Fruit fly (Drosophila melanogaster) whole organism, embryonic: ENCODE results near the gene CG2120.
A peak's percentile ranks its signal among the peaks of the same experiment; 100 is the strongest.

Experiments
- ATbp ChIP-seq: fragments of 200-800 bp; sonication (Bioruptor generic); optimal IDR thresholded peaks from 2 replicates; lab custom pipeline; 2017; ENCODE audit warnings: missing biosample characterization, mild to moderate bottlenecking, missing genetic modification characterization, missing genetic modification reagents
- C15 ChIP-seq: fragments of 200-800 bp; sonication (Bioruptor generic); IDR thresholded peaks from 3 replicates; pipeline ENCODE4 v1.3.6; 2022; ENCODE audit warnings: missing biosample characterization, missing genetic modification characterization
- CG10959 ChIP-seq: fragments of 200-800 bp; sonication (Bioruptor generic); IDR thresholded peaks from 2 replicates; pipeline ENCODE4 v1.3.6; 2022; ENCODE audit warnings: missing biosample characterization, missing genetic modification characterization
- CG11456 ChIP-seq: fragments of 200-800 bp; sonication (Bioruptor generic); IDR thresholded peaks from 3 replicates; pipeline ENCODE4 v1.3.6; 2022; ENCODE audit warnings: missing biosample characterization, missing genetic modification characterization
- CG11696 ChIP-seq: fragments of 200-800 bp; sonication (Bioruptor generic); IDR thresholded peaks from 2 replicates; pipeline ENCODE4 v1.3.6; 2022; ENCODE audit warnings: missing biosample characterization, missing genetic modification characterization
- CG12219 ChIP-seq: fragments of 200-800 bp; sonication (Bioruptor generic); optimal IDR thresholded peaks from 3 replicates; lab custom pipeline; 2018; ENCODE audit warnings: missing biosample characterization, mild to moderate bottlenecking, missing genetic modification characterization
- CG12942 ChIP-seq: fragments of 200-800 bp; sonication (Bioruptor generic); optimal IDR thresholded peaks from 3 replicates; lab custom pipeline; 2016; ENCODE audit warnings: missing biosample characterization, missing genetic modification characterization
- CG14014 ChIP-seq: fragments of 200-800 bp; sonication (Bioruptor generic); IDR thresholded peaks from 2 replicates; pipeline ENCODE4 v1.3.6; 2022; ENCODE audit warnings: missing biosample characterization, missing genetic modification characterization
- CG15479 ChIP-seq: fragments of 200-800 bp; sonication (Bioruptor generic); optimal IDR thresholded peaks from 3 replicates; lab custom pipeline; 2019; ENCODE audit warnings: missing biosample characterization, mild to moderate bottlenecking, missing genetic modification characterization, moderate library complexity
- CG17186 ChIP-seq: fragments of 200-800 bp; sonication (Bioruptor generic); optimal IDR thresholded peaks from 3 replicates; lab custom pipeline; 2017; ENCODE audit warnings: missing biosample characterization, missing genetic modification reagents, missing genetic modification characterization
- CG18764 ChIP-seq: fragments of 200-800 bp; sonication (Bioruptor generic); optimal IDR thresholded peaks from 3 replicates; lab custom pipeline; 2016; ENCODE audit warnings: missing biosample characterization, missing genetic modification characterization
- CG2120 ChIP-seq: fragments of 200-800 bp; sonication (Bioruptor generic); optimal IDR thresholded peaks from 3 replicates; lab custom pipeline; 2016; ENCODE audit warnings: missing biosample characterization, missing genetic modification characterization
- CG30431 ChIP-seq: fragments of 200-800 bp; sonication (Bioruptor generic); optimal IDR thresholded peaks from 2 replicates; lab custom pipeline; 2017; ENCODE audit warnings: missing biosample characterization, missing genetic modification characterization
- CG33557 ChIP-seq: fragments of 200-800 bp; sonication (Bioruptor generic); optimal IDR thresholded peaks from 2 replicates; lab custom pipeline; 2019; ENCODE audit warnings: missing biosample characterization, mild to moderate bottlenecking, missing genetic modification characterization, moderate library complexity
- CG3847 ChIP-seq: fragments of 200-800 bp; sonication (Bioruptor generic); IDR thresholded peaks from 2 replicates; pipeline ENCODE4 v1.3.6; 2022; ENCODE audit warnings: missing biosample characterization, missing genetic modification characterization
- CG43689 ChIP-seq: fragments of 200-800 bp; sonication (Bioruptor generic); IDR thresholded peaks from 2 replicates; pipeline ENCODE4 v1.3.6; 2022; ENCODE audit warnings: missing biosample characterization, missing genetic modification characterization
- CG4404 ChIP-seq: fragments of 200-800 bp; sonication (Bioruptor generic); IDR thresholded peaks from 2 replicates; pipeline ENCODE4 v1.3.6; 2022; ENCODE audit warnings: missing biosample characterization, missing genetic modification characterization
- CG6175 ChIP-seq: fragments of 200-800 bp; sonication (Bioruptor generic); IDR thresholded peaks from 3 replicates; pipeline ENCODE4 v1.3.6; 2022; ENCODE audit warnings: missing biosample characterization, missing genetic modification characterization
- CG6683 ChIP-seq: fragments of 200-800 bp; sonication (Bioruptor generic); optimal IDR thresholded peaks from 2 replicates; lab custom pipeline; 2017; ENCODE audit warnings: missing biosample characterization, mild to moderate bottlenecking, missing genetic modification characterization, missing genetic modification reagents
- CG6689 ChIP-seq: fragments of 200-800 bp; sonication (Bioruptor generic); IDR thresholded peaks from 2 replicates; pipeline ENCODE4 v1.3.6; 2022; ENCODE audit warnings: missing biosample characterization, missing genetic modification characterization
- CG6791 ChIP-seq: fragments of 200-800 bp; sonication (Bioruptor generic); IDR thresholded peaks from 3 replicates; pipeline ENCODE4 v1.3.6; 2022; ENCODE audit warnings: missing biosample characterization, missing genetic modification characterization; ENCODE audit not compliant: partially characterized antibody
- CG7556 ChIP-seq: fragments of 200-800 bp; sonication (Bioruptor generic); optimal IDR thresholded peaks from 2 replicates; lab custom pipeline; 2017; ENCODE audit warnings: missing biosample characterization, mild to moderate bottlenecking, missing genetic modification characterization
- CG8281 ChIP-seq: fragments of 200-800 bp; sonication (Bioruptor generic); optimal IDR thresholded peaks from 2 replicates; lab custom pipeline; 2018; ENCODE audit warnings: missing biosample characterization, mild to moderate bottlenecking, missing genetic modification characterization, moderate library complexity
- CG8359 ChIP-seq: fragments of 200-800 bp; sonication (Bioruptor generic); optimal IDR thresholded peaks from 2 replicates; lab custom pipeline; 2017; ENCODE audit warnings: missing biosample characterization, mild to moderate bottlenecking, missing genetic modification characterization, borderline replicate concordance
- CG8924 ChIP-seq: fragments of 200-800 bp; optimal IDR thresholded peaks from 3 replicates; lab custom pipeline; 2019; ENCODE audit warnings: missing biosample characterization, mild to moderate bottlenecking, missing genetic modification characterization, moderate library complexity
- CHES-1-like ChIP-seq: fragments of 200-800 bp; sonication (Bioruptor generic); optimal IDR thresholded peaks from 2 replicates; lab custom pipeline; 2016; ENCODE audit warnings: missing biosample characterization, missing genetic modification characterization
- Camta ChIP-seq: fragments of 200-800 bp; sonication (Bioruptor generic); optimal IDR thresholded peaks from 2 replicates; lab custom pipeline; 2016; ENCODE audit warnings: missing biosample characterization, missing genetic modification characterization
- D19A ChIP-seq: fragments of 200-800 bp; optimal IDR thresholded peaks from 3 replicates; lab custom pipeline; 2019; ENCODE audit warnings: missing biosample characterization, mild to moderate bottlenecking, missing genetic modification characterization, moderate library complexity
- Dip3 ChIP-seq: fragments of 200-800 bp; sonication (Bioruptor generic); optimal IDR thresholded peaks from 3 replicates; lab custom pipeline; 2016; ENCODE audit warnings: missing biosample characterization, missing genetic modification characterization
- Dp ChIP-seq: fragments of 200-800 bp; sonication (Bioruptor generic); optimal IDR thresholded peaks from 2 replicates; lab custom pipeline; 2018; ENCODE audit warnings: missing biosample characterization, mild to moderate bottlenecking, missing genetic modification characterization, moderate library complexity
- E2f2 ChIP-seq: fragments of 200-800 bp; sonication (Bioruptor generic); IDR thresholded peaks from 2 replicates; pipeline ENCODE4 v1.3.6; 2022; ENCODE audit warnings: missing biosample characterization, missing genetic modification characterization
- Ets65A ChIP-seq: fragments of 200-800 bp; sonication (Bioruptor generic); peaks from one replicate; lab custom pipeline; 2016; ENCODE audit warnings: missing biosample characterization, missing genetic modification characterization
- Fer3 ChIP-seq: fragments of 200-800 bp; sonication (Bioruptor generic); optimal IDR thresholded peaks from 2 replicates; lab custom pipeline; 2018; ENCODE audit warnings: missing biosample characterization, mild to moderate bottlenecking, missing genetic modification characterization, moderate library complexity
- H2.0 ChIP-seq: fragments of 200-800 bp; sonication (Bioruptor generic); IDR thresholded peaks from 2 replicates; pipeline ENCODE4 v1.3.6; 2022; ENCODE audit warnings: missing biosample characterization, missing genetic modification characterization
- Nf-YB ChIP-seq: fragments of 200-800 bp; sonication (Bioruptor generic); optimal IDR thresholded peaks from 3 replicates; lab custom pipeline; 2019; ENCODE audit warnings: missing biosample characterization, mild to moderate bottlenecking, missing genetic modification characterization, moderate library complexity
- TFAM ChIP-seq: fragments of 200-800 bp; sonication (Bioruptor generic); optimal IDR thresholded peaks from 2 replicates; lab custom pipeline; 2017; ENCODE audit warnings: missing biosample characterization, missing genetic modification characterization, inconsistent platforms
- Trl ChIP-seq, 3 experiments: fragments of >200 bp in 2 of 3; fragments of 200-800 bp in 1 of 3; sonication (Bioruptor generic) in 1 of 3; optimal IDR thresholded peaks; 2 replicates in 1 of 3; 3 replicates in 2 of 3; lab custom pipeline; 2016 to 2017; ENCODE audit warnings: missing biosample characterization in 1 of 3, missing genetic modification characterization in 1 of 3
- Xrp1 ChIP-seq: fragments of 200-800 bp; sonication (Bioruptor generic); IDR thresholded peaks from 2 replicates; pipeline ENCODE4 v1.3.6; 2022; ENCODE audit warnings: missing biosample characterization, missing genetic modification characterization
- bab2 ChIP-seq: fragments of 200-800 bp; sonication (Bioruptor generic); optimal IDR thresholded peaks from 2 replicates; lab custom pipeline; 2016; ENCODE audit warnings: missing biosample characterization, missing genetic modification characterization
- bigmax ChIP-seq: fragments of 200-800 bp; sonication (Bioruptor generic); optimal IDR thresholded peaks from 2 replicates; lab custom pipeline; 2018; ENCODE audit warnings: missing biosample characterization, mild to moderate bottlenecking, missing genetic modification characterization
- ci ChIP-seq: fragments of 200-800 bp; sonication (Bioruptor generic); IDR thresholded peaks from 3 replicates; pipeline ENCODE4 v1.3.6; 2022; ENCODE audit warnings: missing biosample characterization, missing genetic modification characterization
- dimm ChIP-seq: fragments of 200-800 bp; sonication (Bioruptor generic); IDR thresholded peaks from 2 replicates; pipeline ENCODE4 v1.3.6; 2022; ENCODE audit warnings: missing biosample characterization, missing genetic modification characterization
- en ChIP-seq: fragments of 200-800 bp; sonication (Bioruptor generic); optimal IDR thresholded peaks from 2 replicates; lab custom pipeline; 2016; ENCODE audit warnings: missing biosample characterization, missing genetic modification characterization
- fd102C ChIP-seq: fragments of 200-800 bp; sonication (Bioruptor generic); optimal IDR thresholded peaks from 2 replicates; lab custom pipeline; 2018; ENCODE audit warnings: missing biosample characterization, mild to moderate bottlenecking, missing genetic modification characterization, moderate library complexity
- lilli ChIP-seq: fragments of 200-800 bp; sonication (Bioruptor generic); optimal IDR thresholded peaks from 3 replicates; lab custom pipeline; 2016; ENCODE audit warnings: missing biosample characterization, missing genetic modification characterization
- mld ChIP-seq: fragments of 200-800 bp; sonication (Bioruptor generic); IDR thresholded peaks from 3 replicates; pipeline ENCODE4 v1.3.6; 2022; ENCODE audit warnings: missing biosample characterization, missing genetic modification characterization; ENCODE audit not compliant: partially characterized antibody
- psq ChIP-seq: fragments of 200-800 bp; sonication (Bioruptor generic); optimal IDR thresholded peaks from 2 replicates; lab custom pipeline; 2017; ENCODE audit warnings: missing biosample characterization, missing genetic modification characterization
- pzg ChIP-seq: fragments of 200-800 bp; sonication (Bioruptor generic); optimal IDR thresholded peaks from 3 replicates; lab custom pipeline; 2018; ENCODE audit warnings: missing biosample characterization, mild to moderate bottlenecking, missing genetic modification characterization, moderate library complexity
- slou ChIP-seq: fragments of 200-800 bp; sonication (Bioruptor generic); optimal IDR thresholded peaks from 3 replicates; lab custom pipeline; 2016; ENCODE audit warnings: missing biosample characterization, missing genetic modification characterization
- slp2 ChIP-seq: fragments of 200-800 bp; sonication (Bioruptor generic); optimal IDR thresholded peaks from 2 replicates; lab custom pipeline; 2016; ENCODE audit warnings: missing biosample characterization, missing genetic modification characterization
- sna ChIP-seq: fragments of 200-800 bp; sonication (Bioruptor generic); IDR thresholded peaks from 2 replicates; pipeline ENCODE4 v1.3.6; 2022; ENCODE audit warnings: missing biosample characterization, missing genetic modification characterization; ENCODE audit not compliant: partially characterized antibody

Gene CG2120

dm6 chrX:8157294-8157693 lies 21.7 kb downstream of the CG2120 start, which contains the start of the genes Traf6 and GIIIspla2 (continued):
- TF ChIP-seq Nf-YB (GFP tag; lab: Kevin White, UChicago) (peak; percentile 46), CG12219 (peak; percentile 57), CG6791 (GFP tag; lab: Robert Waterston, UW) (no peak), CG11456 (peak; percentile 71; the same call in 2 of the 3 replicates), CG10959 (GFP tag; lab: Robert Waterston, UW) (peak; percentile 63), Ets65A (GFP tag; lab: Kevin White, UChicago) (peak; percentile 97), CG2120 (GFP tag; lab: Kevin White, UChicago) (peak; percentile 87), psq (peak; percentile 39), sna (GFP tag; lab: Robert Waterston, UW) (0 out of 2 replicates have a peak, but pooled peaks have one; percentile 40), CG12942 (GFP tag; lab: Kevin White, UChicago) (peak; percentile 56), CG43689 (GFP tag; lab: Robert Waterston, UW) (no peak), CG7556 (GFP tag; lab: Kevin White, UChicago) (peak; percentile 63), Camta (GFP tag; lab: Kevin White, UChicago) (peak; percentile 63), Trl (optimal IDR thresholded peaks at IDR 0.05; lab: Kevin White, UChicago) (no peak), Trl (GFP tag; optimal IDR thresholded peaks at IDR 0.05; lab: Kevin White, UChicago) (peak; percentile 64), pzg (GFP tag; lab: Kevin White, UChicago) (peak; percentile 67), slou (GFP tag; lab: Kevin White, UChicago) (peak; percentile 38), CG33557 (GFP tag; lab: Kevin White, UChicago) (peak; percentile 57), fd102C (no peak), CG6175 (GFP tag; lab: Robert Waterston, UW) (no peak), bab2 (GFP tag; lab: Kevin White, UChicago) (peak; percentile 74), CG8924 (tag; lab: Kevin White, UChicago) (peak; percentile 71), CG8359 (no peak), bigmax (GFP tag; lab: Kevin White, UChicago) (no peak), lilli (GFP tag; lab: Kevin White, UChicago) (peak; percentile 76), CG4404 (peak; percentile 66), D19A (no peak), Dp (GFP tag; lab: Kevin White, UChicago) (peak; percentile 54), CG3847 (peak; percentile 86), C15 (GFP tag; lab: Robert Waterston, UW) (no peak), Xrp1 (GFP tag; lab: Robert Waterston, UW) (peak; percentile 81), CHES-1-like (GFP tag; lab: Kevin White, UChicago) (peak; percentile 53), en (peak; percentile 43), CG6683 (GFP tag; lab: Kevin White, UChicago) (peak; percentile 36), CG30431 (GFP tag; lab: Kevin White, UChicago) (peak; percentile 67), Dip3 (GFP tag; lab: Kevin White, UChicago) (peak; percentile 77), CG14014 (GFP tag; lab: Robert Waterston, UW) (peak; percentile 73), CG11696 (GFP tag; lab: Robert Waterston, UW) (peak; percentile 30; the same call in 1 of the 2 replicates), dimm (no peak), CG15479 (no peak), H2.0 (GFP tag; lab: Robert Waterston, UW) (peak; percentile 72), E2f2 (GFP tag; lab: Robert Waterston, UW) (peak; percentile 74), CG8281 (tag; lab: Kevin White, UChicago) (peak; percentile 11), slp2 (GFP tag; lab: Kevin White, UChicago) (peak; percentile 25), TFAM (GFP tag; lab: Kevin White, UChicago) (no peak), ATbp (peak; percentile 17), mld (GFP tag; lab: Robert Waterston, UW) (no peak), CG18764 (GFP tag; lab: Kevin White, UChicago) (peak; percentile 43), ci (GFP tag; lab: Robert Waterston, UW) (peak; percentile 81), Fer3 (tag; lab: Kevin White, UChicago) (peak; percentile 70), CG6689 (GFP tag; lab: Robert Waterston, UW) (peak; percentile 74), CG17186 (GFP tag; lab: Kevin White, UChicago) (peak; percentile 88)
